Worm (Caenorhabditis elegans) whole organism, late embryonic: Measurements from ENCODE around the gene lgc-18.

Experiments
- F13H6.1 ChIP-seq: sonication (generic microtip); optimal IDR thresholded peaks from 2 replicates; lab custom pipeline; 2016; ENCODE audit warnings: missing genetic modification characterization, missing compliant biosample characterization
- ceh-14 ChIP-seq: sonication (generic microtip); optimal IDR thresholded peaks from 2 replicates; lab custom pipeline; 2016; ENCODE audit warnings: missing genotype, missing genetic modification characterization, missing compliant biosample characterization
- ceh-18 ChIP-seq: sonication (generic microtip); optimal IDR thresholded peaks from 2 replicates; lab custom pipeline; 2016; ENCODE audit warnings: missing genetic modification characterization, missing compliant biosample characterization
- ceh-19 ChIP-seq: fragments of 200-800 bp; sonication (Bioruptor generic); optimal IDR thresholded peaks from 2 replicates; lab custom pipeline; 2018; ENCODE audit warnings: mild to moderate bottlenecking, missing genetic modification characterization, missing compliant biosample characterization
- ceh-2 ChIP-seq: sonication (generic microtip); optimal IDR thresholded peaks from 2 replicates; lab custom pipeline; 2016; ENCODE audit warnings: missing genotype, missing genetic modification characterization, missing compliant biosample characterization
- elt-4 ChIP-seq: sonication (generic microtip); optimal IDR thresholded peaks from 2 replicates; lab custom pipeline; 2016; ENCODE audit warnings: missing genetic modification characterization, missing compliant biosample characterization
- eyg-1 ChIP-seq: sonication (generic microtip); optimal IDR thresholded peaks from 2 replicates; lab custom pipeline; 2016; ENCODE audit warnings: missing genotype, missing genetic modification characterization, missing compliant biosample characterization
- hlh-15 ChIP-seq: sonication (generic microtip); optimal IDR thresholded peaks from 2 replicates; lab custom pipeline; 2016; ENCODE audit warnings: missing genetic modification characterization, missing compliant biosample characterization
- hlh-30 ChIP-seq: sonication (generic microtip); optimal IDR thresholded peaks from 2 replicates; lab custom pipeline; 2017; ENCODE audit warnings: antibody characterized with exemption, missing genetic modification characterization, missing compliant biosample characterization; ENCODE audit not compliant: insufficient read depth
- hlh-8 ChIP-seq: sonication (generic microtip); optimal IDR thresholded peaks from 2 replicates; lab custom pipeline; 2016; ENCODE audit warnings: missing genotype, missing genetic modification characterization, missing compliant biosample characterization
- mec-3 ChIP-seq: sonication (generic microtip); optimal IDR thresholded peaks from 2 replicates; lab custom pipeline; 2016; ENCODE audit warnings: borderline replicate concordance, missing genetic modification characterization, missing compliant biosample characterization
- nfya-1 ChIP-seq: sonication (generic microtip); optimal IDR thresholded peaks from 2 replicates; lab custom pipeline; 2017; ENCODE audit warnings: missing genetic modification characterization, mild to moderate bottlenecking, missing compliant biosample characterization, antibody characterized with exemption, moderate library complexity
- pag-3 ChIP-seq: sonication (generic microtip); optimal IDR thresholded peaks from 2 replicates; lab custom pipeline; 2016; ENCODE audit warnings: missing compliant biosample characterization, missing genetic modification characterization, borderline replicate concordance
- pat-9 ChIP-seq: fragments of 200-800 bp; sonication (Bioruptor generic); optimal IDR thresholded peaks from 2 replicates; lab custom pipeline; 2018; ENCODE audit warnings: mild to moderate bottlenecking, missing genetic modification characterization, moderate library complexity, missing compliant biosample characterization
- pqm-1 ChIP-seq: sonication (generic microtip); optimal IDR thresholded peaks from 2 replicates; lab custom pipeline; 2016; ENCODE audit warnings: missing genetic modification characterization, missing compliant biosample characterization
- ref-2 ChIP-seq: sonication (generic microtip); optimal IDR thresholded peaks from 2 replicates; lab custom pipeline; 2016; ENCODE audit warnings: missing genetic modification characterization, missing compliant biosample characterization
- rnt-1 ChIP-seq: sonication (generic microtip); optimal IDR thresholded peaks from 2 replicates; lab custom pipeline; 2016; ENCODE audit warnings: missing genetic modification characterization, missing compliant biosample characterization
- sdc-2 ChIP-seq: sonication (generic microtip); optimal IDR thresholded peaks from 2 replicates; lab custom pipeline; 2016; ENCODE audit warnings: missing genotype, missing genetic modification characterization, missing compliant biosample characterization
- unc-3 ChIP-seq, 2 experiments: fragments of 200-800 bp in 1 of 2; sonication (Bioruptor generic) in 1 of 2; sonication (generic microtip) in 1 of 2; conservative IDR thresholded peaks in 1 of 2; optimal IDR thresholded peaks in 1 of 2; 2 replicates each; pipeline versions ENCODE4 v1.3.6 to Lab custom; 2016 to 2022; ENCODE audit warnings: missing compliant biosample characterization in 2 of 2, missing genetic modification characterization in 2 of 2, missing genetic modification reagents in 1 of 2

The lgc-18 gene

ce11 chrX:12176394-12176793 lies 51.0 kb downstream of the lgc-18 start:
- TF ChIP-seq nfya-1 (tag; lab: Kevin White, UChicago) (peak; percentile 12), F13H6.1 (no peak), ceh-18 (tag; lab: Kevin White, UChicago) (peak; percentile 4), sdc-2 (tag; lab: Kevin White, UChicago) (peak; percentile 32), ref-2 (tag; lab: Kevin White, UChicago) (peak; percentile 52)

DNA sequence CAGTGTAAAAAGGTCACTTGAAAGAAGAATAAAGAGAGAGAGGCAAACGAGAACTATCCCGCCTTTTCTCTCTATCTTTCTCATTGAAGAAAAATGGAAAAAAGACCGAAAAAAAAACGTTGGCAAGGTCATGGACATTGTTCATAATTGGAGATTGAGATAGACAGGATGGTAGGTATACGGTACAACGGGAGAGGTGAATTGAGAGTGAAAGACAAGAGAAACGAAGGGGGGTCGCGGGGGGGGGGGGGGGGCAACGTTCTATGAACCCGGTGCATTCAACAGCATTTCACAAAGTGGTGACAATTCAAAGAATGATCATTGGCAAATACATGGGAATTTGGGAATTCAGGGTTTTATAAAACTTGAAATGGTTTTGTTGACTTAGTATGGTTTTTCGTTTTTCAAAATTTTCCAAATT lies 51.5 kb downstream of the lgc-18 start:
- no peak for TF ChIP-seq rnt-1 (tag; lab: Kevin White, UChicago)
- no peak for TF ChIP-seq hlh-15 (tag; lab: Kevin White, UChicago)
- no peak for TF ChIP-seq hlh-8
- no peak for TF ChIP-seq ceh-2 (tag; lab: Kevin White, UChicago)
- TF ChIP-seq unc-3 (GFP tag; conservative IDR thresholded peaks at IDR 0.05; lab: Robert Waterston, UW): no peak
- TF ChIP-seq unc-3 (tag; optimal IDR thresholded peaks at IDR 0.05; lab: Kevin White, UChicago): no peak
- no peak for TF ChIP-seq nfya-1 (tag; lab: Kevin White, UChicago)
- TF ChIP-seq pag-3 (tag; lab: Kevin White, UChicago): no peak
- TF ChIP-seq eyg-1 (tag; lab: Kevin White, UChicago): no peak
- no peak for TF ChIP-seq hlh-30
- TF ChIP-seq ceh-19 (GFP tag; lab: Kevin White, UChicago): no peak

DNA sequence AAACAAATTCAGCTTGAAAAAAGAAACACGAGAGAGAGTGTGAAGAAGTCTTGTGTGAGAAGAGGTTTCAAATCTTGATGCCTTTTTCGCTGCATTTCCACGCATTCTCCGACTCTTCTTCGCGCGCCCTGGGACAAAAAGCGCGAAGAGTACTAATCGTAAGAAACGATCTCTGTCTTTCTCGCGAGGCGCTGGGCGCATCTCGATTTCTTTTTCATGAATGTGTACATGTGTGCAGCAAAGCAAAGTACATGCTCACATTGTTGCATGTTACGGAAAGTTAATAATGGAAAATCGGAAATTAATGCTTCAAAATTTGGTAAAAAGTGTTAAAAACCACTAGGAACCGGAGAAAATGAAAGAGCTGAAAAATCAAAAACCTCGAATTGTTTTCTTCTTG lies 52.1 kb downstream of the lgc-18 start:
- TF ChIP-seq pqm-1 (no peak), pat-9 (tag; lab: Kevin White, UChicago) (no peak), elt-4 (tag; lab: Kevin White, UChicago) (no peak), mec-3 (tag; lab: Kevin White, UChicago) (no peak), ceh-14 (tag; lab: Kevin White, UChicago) (no peak)
